Worm (Caenorhabditis elegans) whole organism, L3 larva: ENCODE results near the gene suf-1.

Experiments used
- ZK546.5 ChIP-seq: sonication (generic microtip); optimal IDR thresholded peaks from 2 replicates; lab custom pipeline; 2017; ENCODE audit warnings: missing biosample characterization, missing genetic modification characterization
- jun-1 ChIP-seq: fragments of 150-350 bp; optimal IDR thresholded peaks from 2 replicates; lab custom pipeline; 2014; ENCODE audit warnings: missing biosample characterization, missing genetic modification reagents, missing genetic modification characterization
- nfya-1 ChIP-seq: sonication (generic microtip); optimal IDR thresholded peaks from 2 replicates; lab custom pipeline; 2017; ENCODE audit warnings: missing genetic modification characterization, mild to moderate bottlenecking, missing compliant biosample characterization, antibody characterized with exemption, moderate library complexity; ENCODE audit not compliant: insufficient read depth
- nhr-12 ChIP-seq: fragments of 150-350 bp; optimal IDR thresholded peaks from 2 replicates; lab custom pipeline; 2014; ENCODE audit warnings: missing biosample characterization, missing genetic modification characterization
- unc-39 ChIP-seq: sonication (generic microtip); optimal IDR thresholded peaks from 4 replicates; lab custom pipeline; 2017; ENCODE audit warnings: missing biosample characterization, missing genetic modification characterization
- unc-62 ChIP-seq: fragments of 150-350 bp; sonication (generic microtip); optimal IDR thresholded peaks from 4 replicates; lab custom pipeline; 2014; ENCODE audit warnings: missing biosample characterization, missing genetic modification reagents, missing genetic modification characterization

DNA sequence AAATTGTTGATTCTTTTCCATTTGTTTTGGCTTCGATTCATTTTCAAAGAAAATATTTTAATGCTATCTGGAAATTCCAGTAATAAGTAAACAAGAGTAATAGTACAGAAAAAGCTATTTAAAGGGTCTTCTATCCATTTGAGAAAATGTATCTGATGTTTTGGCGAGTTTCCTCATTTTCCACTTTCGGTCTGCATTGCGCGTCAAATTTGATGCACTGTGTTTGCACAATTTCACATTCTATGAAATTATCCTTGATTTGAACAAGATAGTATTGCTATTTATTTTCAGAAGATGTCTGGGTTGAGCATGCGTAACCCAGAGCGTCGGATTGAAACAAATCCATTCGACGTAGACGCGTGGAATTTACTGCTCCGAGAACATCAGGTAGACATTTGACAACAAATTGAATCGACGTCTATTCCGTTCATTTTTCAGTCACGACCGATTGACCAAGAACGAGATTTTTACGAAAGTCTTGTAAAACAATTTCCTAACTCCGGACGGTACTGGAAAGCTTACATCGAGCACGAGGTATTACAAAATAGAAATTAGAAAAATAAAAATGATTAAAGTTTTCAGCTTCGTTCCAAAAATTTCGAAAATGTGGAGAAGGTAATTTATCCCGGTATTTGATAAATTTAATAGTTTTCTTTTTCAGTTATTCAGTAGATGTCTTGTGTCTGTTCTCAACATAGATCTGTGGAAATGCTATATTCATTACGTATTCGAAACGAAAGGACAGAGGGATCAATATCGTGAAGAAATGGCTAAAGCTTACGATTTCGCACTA is at the start of gene suf-1:
- no peak for TF ChIP-seq unc-62
- no peak for TF ChIP-seq ZK546.5 (tag; lab: Kevin White, UChicago)
- TF ChIP-seq nhr-12 (tag; lab: Kevin White, UChicago) = no peak
- no peak for TF ChIP-seq unc-39 (tag; lab: Kevin White, UChicago)
- TF ChIP-seq nfya-1 (tag; lab: Kevin White, UChicago) = no peak
- TF ChIP-seq jun-1 = no peak
